Worm (Caenorhabditis elegans) whole organism, late embryonic: ENCODE results near the gene brap-2.
A peak's percentile ranks its signal among the peaks of the same experiment; 100 is the strongest.

Experiments used
- C38D4.7 ChIP-seq: fragments of 200-800 bp; sonication (Bioruptor generic); optimal IDR thresholded peaks from 2 replicates; lab custom pipeline; 2018; ENCODE audit warnings: mild to moderate bottlenecking, missing genetic modification characterization, moderate library complexity, missing compliant biosample characterization
- F13H6.1 ChIP-seq: sonication (generic microtip); optimal IDR thresholded peaks from 2 replicates; lab custom pipeline; 2016; ENCODE audit warnings: missing genetic modification characterization, missing compliant biosample characterization
- K09A11.1 ChIP-seq: sonication (generic microtip); optimal IDR thresholded peaks from 2 replicates; lab custom pipeline; 2017; ENCODE audit warnings: antibody characterized with exemption, mild to moderate bottlenecking, missing genetic modification characterization, missing compliant biosample characterization; ENCODE audit not compliant: insufficient read depth
- T23F11.4 ChIP-seq: fragments of 200-800 bp; sonication (Bioruptor generic); optimal IDR thresholded peaks from 2 replicates; lab custom pipeline; 2018; ENCODE audit warnings: mild to moderate bottlenecking, missing genetic modification characterization, missing compliant biosample characterization
- ahr-1 ChIP-seq: sonication (generic microtip); optimal IDR thresholded peaks from 2 replicates; lab custom pipeline; 2016; ENCODE audit warnings: missing genetic modification characterization, missing compliant biosample characterization
- ceh-14 ChIP-seq: sonication (generic microtip); optimal IDR thresholded peaks from 2 replicates; lab custom pipeline; 2016; ENCODE audit warnings: missing genotype, missing genetic modification characterization, missing compliant biosample characterization
- ceh-18 ChIP-seq: sonication (generic microtip); optimal IDR thresholded peaks from 2 replicates; lab custom pipeline; 2016; ENCODE audit warnings: missing genetic modification characterization, missing compliant biosample characterization
- ceh-19 ChIP-seq: fragments of 200-800 bp; sonication (Bioruptor generic); optimal IDR thresholded peaks from 2 replicates; lab custom pipeline; 2018; ENCODE audit warnings: mild to moderate bottlenecking, missing genetic modification characterization, missing compliant biosample characterization
- ceh-2 ChIP-seq: sonication (generic microtip); optimal IDR thresholded peaks from 2 replicates; lab custom pipeline; 2016; ENCODE audit warnings: missing genotype, missing genetic modification characterization, missing compliant biosample characterization
- ceh-30 ChIP-seq: fragments of 150-350 bp; optimal IDR thresholded peaks from 2 replicates; lab custom pipeline; 2014; ENCODE audit warnings: missing biosample characterization, missing genetic modification characterization
- ceh-31 ChIP-seq: sonication (generic microtip); optimal IDR thresholded peaks from 2 replicates; lab custom pipeline; 2016; ENCODE audit warnings: missing genetic modification characterization, missing compliant biosample characterization
- ceh-34 ChIP-seq: sonication (generic microtip); optimal IDR thresholded peaks from 2 replicates; lab custom pipeline; 2016; ENCODE audit warnings: mild to moderate bottlenecking, missing genetic modification characterization, missing compliant biosample characterization
- ceh-45 ChIP-seq: fragments of 200-800 bp; sonication (Bioruptor generic); IDR thresholded peaks from 2 replicates; pipeline ENCODE4 v1.3.6; 2022; ENCODE audit warnings: missing genetic modification reagents, missing genetic modification characterization, missing compliant biosample characterization
- ceh-48 ChIP-seq: sonication (generic microtip); optimal IDR thresholded peaks from 2 replicates; lab custom pipeline; 2016; ENCODE audit warnings: missing genetic modification characterization, inconsistent platforms, missing compliant biosample characterization
- dmd-4 ChIP-seq: sonication (generic microtip); optimal IDR thresholded peaks from 2 replicates; lab custom pipeline; 2016; ENCODE audit warnings: borderline replicate concordance, missing genetic modification characterization, missing compliant biosample characterization
- elt-2 ChIP-seq: sonication (generic microtip); optimal IDR thresholded peaks from 2 replicates; lab custom pipeline; 2016; ENCODE audit warnings: missing genetic modification reagents, missing genetic modification characterization, missing compliant biosample characterization
- elt-4 ChIP-seq: sonication (generic microtip); optimal IDR thresholded peaks from 2 replicates; lab custom pipeline; 2016; ENCODE audit warnings: missing genetic modification characterization, missing compliant biosample characterization
- ets-4 ChIP-seq: sonication (generic microtip); optimal IDR thresholded peaks from 2 replicates; lab custom pipeline; 2016; ENCODE audit warnings: missing genetic modification characterization, missing compliant biosample characterization
- eyg-1 ChIP-seq: sonication (generic microtip); optimal IDR thresholded peaks from 2 replicates; lab custom pipeline; 2016; ENCODE audit warnings: missing genotype, missing genetic modification characterization, missing compliant biosample characterization
- fax-1 ChIP-seq: sonication (generic microtip); optimal IDR thresholded peaks from 2 replicates; lab custom pipeline; 2016; ENCODE audit warnings: missing genotype, missing genetic modification characterization, missing compliant biosample characterization
- fkh-10 ChIP-seq: fragments of 150-350 bp; optimal IDR thresholded peaks from 2 replicates; lab custom pipeline; 2014; ENCODE audit warnings: missing biosample characterization, missing genetic modification reagents, missing genetic modification characterization
- fkh-6 ChIP-seq: sonication (generic microtip); optimal IDR thresholded peaks from 2 replicates; lab custom pipeline; 2016; ENCODE audit warnings: missing genetic modification characterization, missing compliant biosample characterization
- gmeb-2 ChIP-seq: sonication (generic microtip); optimal IDR thresholded peaks from 2 replicates; lab custom pipeline; 2016; ENCODE audit warnings: missing genetic modification characterization, inconsistent platforms, missing compliant biosample characterization
- hlh-13 ChIP-seq: fragments of 200-800 bp; sonication (Bioruptor generic); optimal IDR thresholded peaks from 2 replicates; lab custom pipeline; 2018; ENCODE audit warnings: mild to moderate bottlenecking, missing genetic modification characterization, missing compliant biosample characterization
- hlh-15 ChIP-seq: sonication (generic microtip); optimal IDR thresholded peaks from 2 replicates; lab custom pipeline; 2016; ENCODE audit warnings: missing genetic modification characterization, missing compliant biosample characterization
- hlh-30 ChIP-seq: sonication (generic microtip); optimal IDR thresholded peaks from 2 replicates; lab custom pipeline; 2017; ENCODE audit warnings: antibody characterized with exemption, missing genetic modification characterization, missing compliant biosample characterization; ENCODE audit not compliant: insufficient read depth
- lim-6 ChIP-seq: sonication (generic microtip); optimal IDR thresholded peaks from 2 replicates; lab custom pipeline; 2016; ENCODE audit warnings: missing genetic modification characterization, missing compliant biosample characterization
- mec-3 ChIP-seq: sonication (generic microtip); optimal IDR thresholded peaks from 2 replicates; lab custom pipeline; 2016; ENCODE audit warnings: borderline replicate concordance, missing genetic modification characterization, missing compliant biosample characterization
- nfya-1 ChIP-seq: sonication (generic microtip); optimal IDR thresholded peaks from 2 replicates; lab custom pipeline; 2017; ENCODE audit warnings: missing genetic modification characterization, mild to moderate bottlenecking, missing compliant biosample characterization, antibody characterized with exemption, moderate library complexity
- nhr-11 ChIP-seq: fragments of 150-350 bp; optimal IDR thresholded peaks from 2 replicates; lab custom pipeline; 2014; ENCODE audit warnings: missing biosample characterization, missing genetic modification characterization
- nhr-232 ChIP-seq: sonication (generic microtip); optimal IDR thresholded peaks from 2 replicates; lab custom pipeline; 2016; ENCODE audit warnings: missing genetic modification characterization, missing compliant biosample characterization
- npax-4 ChIP-seq: sonication (generic microtip); optimal IDR thresholded peaks from 2 replicates; lab custom pipeline; 2016; ENCODE audit warnings: missing genetic modification characterization, missing compliant biosample characterization
- pag-3 ChIP-seq: sonication (generic microtip); optimal IDR thresholded peaks from 2 replicates; lab custom pipeline; 2016; ENCODE audit warnings: missing compliant biosample characterization, missing genetic modification characterization, borderline replicate concordance
- pat-9 ChIP-seq: fragments of 200-800 bp; sonication (Bioruptor generic); optimal IDR thresholded peaks from 2 replicates; lab custom pipeline; 2018; ENCODE audit warnings: mild to moderate bottlenecking, missing genetic modification characterization, moderate library complexity, missing compliant biosample characterization
- pha-2 ChIP-seq: sonication (generic microtip); optimal IDR thresholded peaks from 2 replicates; lab custom pipeline; 2017; ENCODE audit warnings: mild to moderate bottlenecking, missing genetic modification characterization, missing compliant biosample characterization
- ref-2 ChIP-seq: sonication (generic microtip); optimal IDR thresholded peaks from 2 replicates; lab custom pipeline; 2016; ENCODE audit warnings: missing genetic modification characterization, missing compliant biosample characterization
- rnt-1 ChIP-seq: sonication (generic microtip); optimal IDR thresholded peaks from 2 replicates; lab custom pipeline; 2016; ENCODE audit warnings: missing genetic modification characterization, missing compliant biosample characterization
- sdc-2 ChIP-seq: sonication (generic microtip); optimal IDR thresholded peaks from 2 replicates; lab custom pipeline; 2016; ENCODE audit warnings: missing genotype, missing genetic modification characterization, missing compliant biosample characterization
- tbx-2 ChIP-seq: sonication (generic microtip); optimal IDR thresholded peaks from 2 replicates; lab custom pipeline; 2016; ENCODE audit warnings: missing genetic modification characterization, missing compliant biosample characterization
- ttx-3 ChIP-seq: sonication (generic microtip); optimal IDR thresholded peaks from 2 replicates; lab custom pipeline; 2016; ENCODE audit warnings: missing genetic modification reagents, missing genetic modification characterization, missing compliant biosample characterization
- unc-3 ChIP-seq, 2 experiments: fragments of 200-800 bp in 1 of 2; sonication (Bioruptor generic) in 1 of 2; sonication (generic microtip) in 1 of 2; conservative IDR thresholded peaks in 1 of 2; optimal IDR thresholded peaks in 1 of 2; 2 replicates each; pipeline versions ENCODE4 v1.3.6 to Lab custom; 2016 to 2022; ENCODE audit warnings: missing compliant biosample characterization in 2 of 2, missing genetic modification characterization in 2 of 2, missing genetic modification reagents in 1 of 2
- unc-42 ChIP-seq: sonication (generic microtip); optimal IDR thresholded peaks from 2 replicates; lab custom pipeline; 2016; ENCODE audit warnings: missing genotype, missing genetic modification characterization, missing compliant biosample characterization
- unc-55 ChIP-seq: sonication (generic microtip); optimal IDR thresholded peaks from 2 replicates; lab custom pipeline; 2017; ENCODE audit warnings: missing biosample characterization, missing genetic modification reagents, missing genetic modification characterization
- zip-5 ChIP-seq: sonication (generic microtip); optimal IDR thresholded peaks from 2 replicates; lab custom pipeline; 2016; ENCODE audit warnings: missing genetic modification characterization, missing compliant biosample characterization
- ztf-16 ChIP-seq: sonication (generic microtip); optimal IDR thresholded peaks from 2 replicates; lab custom pipeline; 2017; ENCODE audit warnings: missing genetic modification characterization, missing compliant biosample characterization

brap-2 gene

ce11 chrII:5398779-5399178 lies 5.8 kb upstream of the brap-2 start, which contains the start of gene fbxl-3:
TSS of gene fbxl-3 (minus strand) at chrII:5398902.
- TF ChIP-seq fax-1 (tag; lab: Kevin White, UChicago) (no peak), zip-5 (tag; lab: Kevin White, UChicago) (no peak), nhr-232 (tag; lab: Kevin White, UChicago) (no peak), C38D4.7 (GFP tag; lab: Kevin White, UChicago) (no peak), sdc-2 (tag; lab: Kevin White, UChicago) (no peak)

- TF ChIP-seq pat-9 (tag; lab: Kevin White, UChicago) (no peak), ceh-19 (GFP tag; lab: Kevin White, UChicago) (no peak), ttx-3 (tag; lab: Kevin White, UChicago) (no peak), ahr-1 (no peak), hlh-30 (tag; lab: Kevin White, UChicago) (no peak), hlh-15 (tag; lab: Kevin White, UChicago) (no peak), ceh-30 (tag; lab: Kevin White, UChicago) (no peak), ceh-34 (tag; lab: Kevin White, UChicago) (no peak), nhr-11 (tag; lab: Kevin White, UChicago) (no peak), ceh-14 (tag; lab: Kevin White, UChicago) (no peak), hlh-13 (no peak), eyg-1 (tag; lab: Kevin White, UChicago) (no peak), pag-3 (tag; lab: Kevin White, UChicago) (no peak), lim-6 (tag; lab: Kevin White, UChicago) (no peak), fkh-6 (tag; lab: Kevin White, UChicago) (no peak)
Measured at ce11 chrII:5395594-5395993, 2.6 kb upstream of the brap-2 start, which contains the start of gene pink-1. TSS of gene pink-1 (minus strand) at chrII:5395694.

- TF ChIP-seq ceh-45 (no peak), elt-2 (peak; percentile 2), K09A11.1 (no peak), F13H6.1 (tag; lab: Kevin White, UChicago) (no peak), ztf-16 (tag; lab: Kevin White, UChicago) (no peak)
Measured at ce11 chrII:5391447-5391846, 1.5 kb downstream of the brap-2 start.

- TF ChIP-seq unc-42 (tag; lab: Kevin White, UChicago) = peak; percentile 44
- peak; percentile 70 for TF ChIP-seq nfya-1
- TF ChIP-seq ceh-19 (GFP tag; lab: Kevin White, UChicago) = peak; percentile 53
- TF ChIP-seq ets-4 (tag; lab: Kevin White, UChicago) = peak; percentile 16
- TF ChIP-seq tbx-2 = peak; percentile 71
- peak; percentile 55 for TF ChIP-seq ref-2 (tag; lab: Kevin White, UChicago)
- TF ChIP-seq pag-3 (tag; lab: Kevin White, UChicago) = no peak
- no peak for TF ChIP-seq mec-3 (tag; lab: Kevin White, UChicago)
- TF ChIP-seq dmd-4 (tag; lab: Kevin White, UChicago) = no peak
- no peak for TF ChIP-seq F13H6.1 (tag; lab: Kevin White, UChicago)
- no peak for TF ChIP-seq pha-2 (tag; lab: Kevin White, UChicago)
- TF ChIP-seq C38D4.7 (GFP tag; lab: Kevin White, UChicago) = peak; percentile 16
- TF ChIP-seq rnt-1 (tag; lab: Kevin White, UChicago) = peak; percentile 43
- no peak for TF ChIP-seq ceh-2
- TF ChIP-seq ceh-48 (tag; lab: Kevin White, UChicago) = peak; percentile 46
- TF ChIP-seq sdc-2 (tag; lab: Kevin White, UChicago) = peak; percentile 11
- TF ChIP-seq ceh-18 = peak; percentile 60
- no peak for TF ChIP-seq unc-3 (GFP tag; conservative IDR thresholded peaks at IDR 0.05; lab: Robert Waterston, UW)
- TF ChIP-seq unc-3 (tag; optimal IDR thresholded peaks at IDR 0.05; lab: Kevin White, UChicago) = peak; percentile 58
- no peak for TF ChIP-seq T23F11.4 (GFP tag; lab: Kevin White, UChicago)
- no peak for TF ChIP-seq gmeb-2 (tag; lab: Kevin White, UChicago)
- peak; percentile 78 for TF ChIP-seq ceh-31 (tag; lab: Kevin White, UChicago)
- TF ChIP-seq elt-4 (tag; lab: Kevin White, UChicago) = no peak
- TF ChIP-seq fkh-10 (GFP tag; lab: Kevin White, UChicago) = no peak
- TF ChIP-seq elt-2 = peak; percentile 91
- peak; percentile 44 for TF ChIP-seq fkh-6 (tag; lab: Kevin White, UChicago)
- no peak for TF ChIP-seq zip-5 (tag; lab: Kevin White, UChicago)
- TF ChIP-seq ttx-3 (tag; lab: Kevin White, UChicago) = peak; percentile 19
- no peak for TF ChIP-seq lim-6 (tag; lab: Kevin White, UChicago)
- no peak for TF ChIP-seq unc-55 (GFP tag; lab: Kevin White, UChicago)
- no peak for TF ChIP-seq npax-4 (tag; lab: Kevin White, UChicago)
- peak; percentile 42 for TF ChIP-seq pat-9 (tag; lab: Kevin White, UChicago)
Measured at ce11 chrII:5389831-5390323, 3.1 kb downstream of the brap-2 start, which contains the start of gene ndx-6. TSS of gene ndx-6 (minus strand) at chrII:5389881.
